Worm (Caenorhabditis elegans): ENCODE data around the gene cyb-3.

The cyb-3 gene

ce11 chrV:15395347-15395746, at the start of gene cyb-3:
Gene cyb-3, plus strand, starts transcription at chrV:15395696.
- TF ChIP-seq sox-4 (tag; optimal IDR thresholded peaks at IDR 0.05) = no peak
- no peak for TF ChIP-seq pax-1 (tag; optimal IDR thresholded peaks at IDR 0.05)
- no peak for TF ChIP-seq ahr-1 (tag; optimal IDR thresholded peaks at IDR 0.05)
- TF ChIP-seq K02D7.2 (tag; optimal IDR thresholded peaks at IDR 0.05) = no peak
- TF ChIP-seq ceh-19 (GFP tag; optimal IDR thresholded peaks at IDR 0.05) = no peak
- TF ChIP-seq fkh-6 (tag; optimal IDR thresholded peaks at IDR 0.05) = no peak
- no peak for TF ChIP-seq lim-6 (tag; optimal IDR thresholded peaks at IDR 0.05)
- no peak for TF ChIP-seq unc-55 (GFP tag; optimal IDR thresholded peaks at IDR 0.05)
- TF ChIP-seq gmeb-2 (tag; optimal IDR thresholded peaks at IDR 0.05) = no peak
- no peak for TF ChIP-seq pha-4 (tag; optimal IDR thresholded peaks at IDR 0.05)
- TF ChIP-seq ceh-34 (tag; optimal IDR thresholded peaks at IDR 0.05) = no peak
- no peak for TF ChIP-seq ceh-9 (tag; optimal IDR thresholded peaks at IDR 0.05)
- TF ChIP-seq ceh-45 (GFP tag; IDR thresholded peaks at IDR 0.05) = no peak
- no peak for TF ChIP-seq T23F11.4 (GFP tag; optimal IDR thresholded peaks at IDR 0.05)
- no peak for TF ChIP-seq dmd-4 (tag; optimal IDR thresholded peaks at IDR 0.05; ENCODE audit: borderline replicate concordance)
- no peak for TF ChIP-seq sdc-2 (tag; optimal IDR thresholded peaks at IDR 0.05)
- no peak for TF ChIP-seq pros-1 (tag; optimal IDR thresholded peaks at IDR 0.05)

- TF ChIP-seq ama-1 (optimal IDR thresholded peaks at IDR 0.05) (no peak), pros-1 (tag; optimal IDR thresholded peaks at IDR 0.05) (no peak), dve-1 (tag; optimal IDR thresholded peaks at IDR 0.05) (no peak), nhr-11 (tag; optimal IDR thresholded peaks at IDR 0.05) (no peak), pat-9 (tag; optimal IDR thresholded peaks at IDR 0.05) (no peak), gmeb-2 (tag; optimal IDR thresholded peaks at IDR 0.05) (no peak), hlh-8 (tag; optimal IDR thresholded peaks at IDR 0.05) (no peak), hlh-13 (GFP tag; optimal IDR thresholded peaks at IDR 0.05) (no peak), sox-2 (GFP tag; IDR thresholded peaks at IDR 0.05) (no peak), C38D4.7 (GFP tag; optimal IDR thresholded peaks at IDR 0.05) (no peak), ceh-45 (GFP tag; IDR thresholded peaks at IDR 0.05) (no peak), eyg-1 (tag; optimal IDR thresholded peaks at IDR 0.05) (no peak), nhr-232 (tag; optimal IDR thresholded peaks at IDR 0.05) (no peak), ceh-24 (tag; optimal IDR thresholded peaks at IDR 0.05) (no peak)
These were observed 48.2 kb upstream of the cyb-3 start, which contains the start of gene C29F3.3 for ce11 chrV:15347292-15347691. Gene C29F3.3, minus strand, starts transcription at chrV:15347392.

- TF ChIP-seq mec-3 (tag; optimal IDR thresholded peaks at IDR 0.05; ENCODE audit: borderline replicate concordance) (no peak), pros-1 (tag; optimal IDR thresholded peaks at IDR 0.05) (no peak), ceh-24 (tag; optimal IDR thresholded peaks at IDR 0.05) (no peak), hlh-13 (GFP tag; optimal IDR thresholded peaks at IDR 0.05) (no peak)
These were observed 46.5 kb upstream of the cyb-3 start, which contains the start of gene clec-230 for ce11 chrV:15349044-15349443. Gene clec-230, minus strand, starts transcription at chrV:15349144.

ce11 chrV:15350615-15351014, 44.9 kb upstream of the cyb-3 start, which contains the start of gene clec-231:
Gene clec-231, minus strand, starts transcription at chrV:15350715.
- no peak for TF ChIP-seq tbx-2 (tag; optimal IDR thresholded peaks at IDR 0.05)

- TF ChIP-seq gmeb-2 (tag; optimal IDR thresholded peaks at IDR 0.05) = no peak
- no peak for TF ChIP-seq pax-1 (tag; optimal IDR thresholded peaks at IDR 0.05)
- TF ChIP-seq unc-42 (tag; optimal IDR thresholded peaks at IDR 0.05) = no peak
- TF ChIP-seq fax-1 (tag; optimal IDR thresholded peaks at IDR 0.05) = no peak
- no peak for TF ChIP-seq hlh-30 (tag; optimal IDR thresholded peaks at IDR 0.05; ENCODE audit: insufficient read depth)
- no peak for TF ChIP-seq ceh-45 (GFP tag; IDR thresholded peaks at IDR 0.05)
- TF ChIP-seq ref-2 (tag; optimal IDR thresholded peaks at IDR 0.05) = no peak
- no peak for TF ChIP-seq ztf-16 (tag; optimal IDR thresholded peaks at IDR 0.05)
- TF ChIP-seq lin-11 (tag; optimal IDR thresholded peaks at IDR 0.05) = no peak
- no peak for TF ChIP-seq fkh-6 (tag; optimal IDR thresholded peaks at IDR 0.05)
These were observed 43.1 kb upstream of the cyb-3 start, which contains the start of gene srx-58 for ce11 chrV:15352376-15352775. Gene srx-58, plus strand, starts transcription at chrV:15352676.
